Worm (Caenorhabditis elegans) whole organism, L4 larva: ENCODE results near the gene bicd-1.

Source experiments
- F10B5.3 ChIP-seq: sonication (generic microtip); optimal IDR thresholded peaks from 2 replicates; lab custom pipeline; 2016; ENCODE audit warnings: mild to moderate bottlenecking, missing genetic modification characterization, missing compliant biosample characterization
- F37D6.2 ChIP-seq: sonication (generic microtip); optimal IDR thresholded peaks from 2 replicates; lab custom pipeline; 2016; ENCODE audit warnings: mild to moderate bottlenecking, missing genetic modification characterization, missing compliant biosample characterization
- F49E8.2 ChIP-seq: sonication (generic microtip); optimal IDR thresholded peaks from 2 replicates; lab custom pipeline; 2016; ENCODE audit warnings: missing compliant biosample characterization, mild to moderate bottlenecking, missing genetic modification characterization, borderline replicate concordance
- T20F7.1 ChIP-seq: fragments of 200-800 bp; sonication (Bioruptor generic); optimal IDR thresholded peaks from 2 replicates; lab custom pipeline; 2018; ENCODE audit warnings: mild to moderate bottlenecking, missing genetic modification characterization, missing compliant biosample characterization
- T26A8.4 ChIP-seq: fragments of 200-800 bp; sonication (Bioruptor generic); IDR thresholded peaks from 2 replicates; pipeline ENCODE4 v1.3.6; 2022; ENCODE audit warnings: missing genetic modification characterization, missing compliant biosample characterization
- Y48G9A.11 ChIP-seq: fragments of 200-800 bp; sonication (Bioruptor generic); IDR thresholded peaks from 2 replicates; pipeline ENCODE4 v1.3.6; 2022; ENCODE audit warnings: missing genetic modification reagents, missing genetic modification characterization, missing compliant biosample characterization
- Y5F2A.4 ChIP-seq: fragments of 200-800 bp; sonication (Bioruptor generic); optimal IDR thresholded peaks from 2 replicates; lab custom pipeline; 2018; ENCODE audit warnings: mild to moderate bottlenecking, missing genetic modification characterization, missing compliant biosample characterization
- aha-1 ChIP-seq: fragments of 150-350 bp; peaks from one replicate; lab custom pipeline; 2014; ENCODE audit warnings: missing biosample characterization, missing genetic modification characterization
- ceh-28 ChIP-seq: fragments of 150-350 bp; optimal IDR thresholded peaks from 2 replicates; lab custom pipeline; 2014; ENCODE audit warnings: missing biosample characterization, missing genetic modification reagents, missing genetic modification characterization
- ceh-82 ChIP-seq: sonication (generic microtip); optimal IDR thresholded peaks from 2 replicates; lab custom pipeline; 2017; ENCODE audit warnings: missing biosample characterization, missing genetic modification characterization
- ctbp-1 ChIP-seq: fragments of 200-800 bp; sonication (Bioruptor generic); IDR thresholded peaks from 2 replicates; pipeline ENCODE4 v1.3.6; 2022; ENCODE audit warnings: missing genetic modification reagents, missing genetic modification characterization, missing compliant biosample characterization
- daf-12 ChIP-seq: fragments of 150-350 bp; optimal IDR thresholded peaks from 2 replicates; lab custom pipeline; 2014; ENCODE audit warnings: missing biosample characterization, missing genetic modification reagents, missing genetic modification characterization
- daf-16 ChIP-seq, 3 experiments: sonication (generic microtip); optimal IDR thresholded peaks; 2 replicates each; lab custom pipeline; 2016 to 2017; ENCODE audit warnings: missing genetic modification characterization in 3 of 3, missing genetic modification reagents in 3 of 3, mild to moderate bottlenecking in 2 of 3, missing compliant biosample characterization in 2 of 3, missing biosample characterization in 1 of 3, moderate library complexity in 1 of 3
- dmd-8 ChIP-seq: fragments of 200-800 bp; sonication (Bioruptor generic); IDR thresholded peaks from 2 replicates; pipeline ENCODE4 v1.3.6; 2022; ENCODE audit warnings: missing genetic modification characterization, missing compliant biosample characterization
- dmd-9 ChIP-seq: fragments of 200-800 bp; sonication (Bioruptor generic); IDR thresholded peaks from 2 replicates; pipeline ENCODE4 v1.3.6; 2022; ENCODE audit warnings: missing genetic modification reagents, missing genetic modification characterization, missing compliant biosample characterization
- duxl-1 ChIP-seq: sonication (generic microtip); optimal IDR thresholded peaks from 2 replicates; lab custom pipeline; 2016; ENCODE audit warnings: mild to moderate bottlenecking, missing genetic modification characterization, moderate library complexity, missing compliant biosample characterization; ENCODE audit not compliant: poor library complexity
- egl-27 ChIP-seq: sonication (generic microtip); optimal IDR thresholded peaks from 3 replicates; lab custom pipeline; 2017; ENCODE audit warnings: missing biosample characterization, missing genetic modification reagents, missing genetic modification characterization
- gei-8 ChIP-seq: fragments of 200-800 bp; sonication (Bioruptor generic); optimal IDR thresholded peaks from 2 replicates; lab custom pipeline; 2018; ENCODE audit warnings: mild to moderate bottlenecking, missing genetic modification characterization, missing compliant biosample characterization
- hlh-11 ChIP-seq: fragments of 200-800 bp; sonication (Bioruptor generic); optimal IDR thresholded peaks from 2 replicates; lab custom pipeline; 2018; ENCODE audit warnings: mild to moderate bottlenecking, missing genetic modification characterization, missing compliant biosample characterization
- hlh-30 ChIP-seq: sonication (generic microtip); optimal IDR thresholded peaks from 2 replicates; lab custom pipeline; 2017; ENCODE audit warnings: antibody characterized with exemption, mild to moderate bottlenecking, missing genetic modification characterization, missing compliant biosample characterization; ENCODE audit not compliant: insufficient read depth
- lim-7 ChIP-seq: fragments of 200-800 bp; sonication (Bioruptor generic); IDR thresholded peaks from 2 replicates; pipeline ENCODE4 v1.3.6; 2022; ENCODE audit warnings: missing genetic modification characterization, missing compliant biosample characterization
- lin-29 ChIP-seq: fragments of 200-800 bp; sonication (Bioruptor generic); IDR thresholded peaks from 2 replicates; pipeline ENCODE4 v1.3.6; 2022; ENCODE audit warnings: missing genetic modification reagents, missing genetic modification characterization, missing compliant biosample characterization
- madf-5 ChIP-seq, 2 experiments: fragments of 200-800 bp; sonication (Bioruptor generic); IDR thresholded peaks; 2 replicates each; pipeline ENCODE4 v1.3.6; 2022; ENCODE audit warnings: missing compliant biosample characterization in 2 of 2, missing genetic modification characterization in 2 of 2
- madf-9 ChIP-seq: fragments of 200-800 bp; sonication (Bioruptor generic); conservative IDR thresholded peaks from 2 replicates; pipeline ENCODE4 v1.3.6; 2022; ENCODE audit warnings: missing genetic modification reagents, missing genetic modification characterization, missing compliant biosample characterization
- mdl-1 ChIP-seq, 2 experiments: fragments of 150-350 bp in 1 of 2; sonication (generic microtip) in 1 of 2; optimal IDR thresholded peaks; 2 replicates each; lab custom pipeline; 2014 to 2017; ENCODE audit warnings: missing biosample characterization in 2 of 2, missing genetic modification characterization in 2 of 2
- mdt-29 ChIP-seq: fragments of 200-800 bp; sonication (Bioruptor generic); IDR thresholded peaks from 2 replicates; pipeline ENCODE4 v1.3.6; 2022; ENCODE audit warnings: missing genetic modification reagents, missing genetic modification characterization, missing compliant biosample characterization
- mxl-3 ChIP-seq: fragments of 200-800 bp; sonication (Bioruptor generic); optimal IDR thresholded peaks from 2 replicates; lab custom pipeline; 2018; ENCODE audit warnings: mild to moderate bottlenecking, missing genetic modification characterization, missing compliant biosample characterization
- nhr-102 ChIP-seq: sonication (generic microtip); optimal IDR thresholded peaks from 2 replicates; lab custom pipeline; 2016; ENCODE audit warnings: mild to moderate bottlenecking, missing genetic modification characterization, moderate library complexity, missing compliant biosample characterization
- nhr-237 ChIP-seq: sonication (generic microtip); optimal IDR thresholded peaks from 2 replicates; lab custom pipeline; 2017; ENCODE audit warnings: missing biosample characterization, missing genetic modification characterization
- nhr-41 ChIP-seq: fragments of 200-800 bp; sonication (Bioruptor generic); IDR thresholded peaks from 2 replicates; pipeline ENCODE4 v1.3.6; 2022; ENCODE audit warnings: missing genetic modification reagents, missing genetic modification characterization, missing compliant biosample characterization
- nhr-42 ChIP-seq: fragments of 200-800 bp; sonication (Bioruptor generic); IDR thresholded peaks from 2 replicates; pipeline ENCODE4 v1.3.6; 2022; ENCODE audit warnings: missing genetic modification characterization, missing compliant biosample characterization
- nhr-6 ChIP-seq: fragments of 150-350 bp; optimal IDR thresholded peaks from 2 replicates; lab custom pipeline; 2014; ENCODE audit warnings: missing biosample characterization, missing genetic modification characterization
- rbr-2 ChIP-seq: sonication (generic microtip); optimal IDR thresholded peaks from 2 replicates; lab custom pipeline; 2016; ENCODE audit warnings: missing genotype, missing genetic modification characterization, missing compliant biosample characterization
- saeg-2 ChIP-seq: fragments of 200-800 bp; sonication (Bioruptor generic); IDR thresholded peaks from 2 replicates; pipeline ENCODE4 v1.3.6; 2022; ENCODE audit warnings: missing genetic modification reagents, missing genetic modification characterization, missing compliant biosample characterization
- set-16 ChIP-seq: fragments of 200-800 bp; sonication (Bioruptor generic); IDR thresholded peaks from 2 replicates; pipeline ENCODE4 v1.3.6; 2022; ENCODE audit warnings: missing genetic modification reagents, missing genetic modification characterization, missing compliant biosample characterization
- skn-1 ChIP-seq: fragments of 150-350 bp; optimal IDR thresholded peaks from 2 replicates; lab custom pipeline; 2014; ENCODE audit warnings: missing biosample characterization, missing genetic modification characterization
- snpc-4 ChIP-seq: fragments of 150-350 bp; optimal IDR thresholded peaks from 2 replicates; lab custom pipeline; 2014; ENCODE audit warnings: missing biosample characterization, missing genetic modification characterization
- spr-1 ChIP-seq: sonication (generic microtip); optimal IDR thresholded peaks from 2 replicates; lab custom pipeline; 2016; ENCODE audit warnings: mild to moderate bottlenecking, missing genetic modification characterization, missing compliant biosample characterization
- spr-3 ChIP-seq: fragments of 200-800 bp; sonication (Bioruptor generic); optimal IDR thresholded peaks from 2 replicates; lab custom pipeline; 2018; ENCODE audit warnings: mild to moderate bottlenecking, missing genetic modification characterization, missing compliant biosample characterization
- tag-97 ChIP-seq: fragments of 200-800 bp; sonication (Bioruptor generic); IDR thresholded peaks from 2 replicates; pipeline ENCODE4 v1.3.6; 2022; ENCODE audit warnings: missing genetic modification characterization, missing compliant biosample characterization
- tra-1 ChIP-seq: fragments of 200-800 bp; sonication (Bioruptor generic); IDR thresholded peaks from 2 replicates; pipeline ENCODE4 v1.3.6; 2022; ENCODE audit warnings: missing genetic modification reagents, missing genetic modification characterization, missing compliant biosample characterization
- unc-39 ChIP-seq: sonication (generic microtip); optimal IDR thresholded peaks from 2 replicates; lab custom pipeline; 2017; ENCODE audit warnings: missing biosample characterization, missing genetic modification characterization
- vab-7 ChIP-seq: fragments of 200-800 bp; sonication (Bioruptor generic); IDR thresholded peaks from 2 replicates; pipeline ENCODE4 v1.3.6; 2022; ENCODE audit warnings: missing genetic modification reagents, missing genetic modification characterization, missing compliant biosample characterization
- zag-1 ChIP-seq: fragments of 150-350 bp; optimal IDR thresholded peaks from 2 replicates; lab custom pipeline; 2014; ENCODE audit warnings: missing biosample characterization, missing genetic modification characterization
- zfp-2 ChIP-seq: sonication (generic microtip); optimal IDR thresholded peaks from 2 replicates; lab custom pipeline; 2016; ENCODE audit warnings: mild to moderate bottlenecking, missing genetic modification characterization, missing compliant biosample characterization
- zfp-3 ChIP-seq: fragments of 200-800 bp; sonication (Bioruptor generic); conservative IDR thresholded peaks from 2 replicates; pipeline ENCODE4 v1.3.6; 2022; ENCODE audit warnings: missing genetic modification reagents, missing genetic modification characterization, missing compliant biosample characterization
- zip-2 ChIP-seq: fragments of 150-350 bp; optimal IDR thresholded peaks from 2 replicates; lab custom pipeline; 2014; ENCODE audit warnings: missing biosample characterization, missing genetic modification characterization
- ztf-11 ChIP-seq: fragments of 150-350 bp; optimal IDR thresholded peaks from 2 replicates; lab custom pipeline; 2014; ENCODE audit warnings: missing biosample characterization, missing genetic modification characterization

bicd-1 gene

ce11 chrIV:6556624-6557368 is 15.3 kb downstream of the bicd-1 start, which contains the start of gene try-3 (continued):
- peak in 1 of 2 experiments; percentile 22 for TF ChIP-seq mdl-1 (tag; optimal IDR thresholded peaks at IDR 0.05; lab: Kevin White, UChicago)
- TF ChIP-seq ceh-28 (tag; lab: Kevin White, UChicago) = no peak
- TF ChIP-seq aha-1 = peak; percentile 58
- TF ChIP-seq T26A8.4 (GFP tag; lab: Robert Waterston, UW) = peak; percentile 66
- no peak for TF ChIP-seq T20F7.1
- TF ChIP-seq snpc-4 (tag; lab: Kevin White, UChicago) = no peak
- TF ChIP-seq madf-5 (GFP tag; IDR thresholded peaks at IDR 0.05; lab: Robert Waterston, UW) = peak in 1 of 2 experiments; percentile 82; a peak in 1 of 4 replicates
- no peak; the same call in none of the 2 replicates for TF ChIP-seq set-16
- peak; percentile 46 for TF ChIP-seq nhr-102 (tag; lab: Kevin White, UChicago)
- peak; percentile 73 for TF ChIP-seq gei-8
- peak; percentile 73; the same call in 1 of the 2 replicates for TF ChIP-seq dmd-8 (GFP tag; lab: Robert Waterston, UW)
- peak; percentile 64; the same call in 1 of the 2 replicates for TF ChIP-seq dmd-9 (GFP tag; lab: Robert Waterston, UW)
- TF ChIP-seq F10B5.3 (tag; lab: Kevin White, UChicago) = peak; percentile 17
- TF ChIP-seq Y5F2A.4 (GFP tag; lab: Kevin White, UChicago) = peak; percentile 26
- peak; percentile 40 for TF ChIP-seq zip-2 (tag; lab: Kevin White, UChicago)
- TF ChIP-seq nhr-42 = peak; percentile 71; the same call in 1 of the 2 replicates
- peak; percentile 76 for TF ChIP-seq Y48G9A.11 (GFP tag; lab: Robert Waterston, UW)
- TF ChIP-seq madf-9 = peak; percentile 80
- TF ChIP-seq nhr-41 (GFP tag; lab: Robert Waterston, UW) = peak; percentile 30; the same call in 1 of the 2 replicates
- TF ChIP-seq spr-3 = peak; percentile 0
- peak; percentile 82 for TF ChIP-seq tra-1 (GFP tag; lab: Robert Waterston, UW)
- no peak for TF ChIP-seq lin-29
- no peak for TF ChIP-seq nhr-237 (tag; lab: Kevin White, UChicago)
- TF ChIP-seq daf-16 (GFP tag; optimal IDR thresholded peaks at IDR 0.05; lab: Kevin White, UChicago) = peak; percentile 0 to 45
- peak; percentile 79 for TF ChIP-seq daf-16 (tag; optimal IDR thresholded peaks at IDR 0.05; lab: Kevin White, UChicago)
- TF ChIP-seq spr-1 (tag; lab: Kevin White, UChicago) = peak; percentile 11
- TF ChIP-seq duxl-1 (tag; lab: Kevin White, UChicago) = peak; percentile 71
- TF ChIP-seq F37D6.2 = peak; percentile 22
- peak; percentile 57 for TF ChIP-seq F49E8.2 (tag; lab: Kevin White, UChicago)
- TF ChIP-seq ctbp-1 (GFP tag; lab: Robert Waterston, UW) = peak; percentile 91
- no peak for TF ChIP-seq tag-97 (GFP tag; lab: Robert Waterston, UW)
- TF ChIP-seq mxl-3 (GFP tag; lab: Kevin White, UChicago) = peak; percentile 49
- peak; percentile 68 for TF ChIP-seq hlh-30 (tag; lab: Kevin White, UChicago)
- TF ChIP-seq mdt-29 (GFP tag; lab: Robert Waterston, UW) = peak; percentile 78
- no peak for TF ChIP-seq daf-12 (tag; lab: Kevin White, UChicago)
- peak; percentile 84 for TF ChIP-seq vab-7

- no peak for TF ChIP-seq zag-1 (tag; lab: Kevin White, UChicago)
- no peak for TF ChIP-seq nhr-6 (tag; lab: Kevin White, UChicago)
- TF ChIP-seq rbr-2 (tag; lab: Kevin White, UChicago) = no peak
- TF ChIP-seq T20F7.1 = no peak
- TF ChIP-seq hlh-11 (tag; lab: Kevin White, UChicago) = peak; percentile 21
- no peak for TF ChIP-seq egl-27 (tag; lab: Kevin White, UChicago)
- TF ChIP-seq unc-39 (tag; lab: Kevin White, UChicago) = no peak
- no peak for TF ChIP-seq zfp-3 (GFP tag; lab: Robert Waterston, UW)
- no peak for TF ChIP-seq skn-1 (tag; lab: Kevin White, UChicago)
- no peak for TF ChIP-seq ztf-11
- no peak for TF ChIP-seq nhr-237 (tag; lab: Kevin White, UChicago)
- TF ChIP-seq ceh-82 (tag; lab: Kevin White, UChicago) = no peak
- TF ChIP-seq lim-7 (GFP tag; lab: Robert Waterston, UW) = no peak
- no peak for TF ChIP-seq saeg-2 (GFP tag; lab: Robert Waterston, UW)
- no peak for TF ChIP-seq zfp-2 (tag; lab: Kevin White, UChicago)
These were observed 16.5 kb downstream of the bicd-1 start, which contains the start of gene paqr-1 for ce11 chrIV:6555388-6556330. Gene paqr-1 (minus strand): TSS chrIV:6555438.
